Fruit fly (Drosophila melanogaster) whole organism, wandering third instar larva: ENCODE data around the gene wry.

Experiments used
- Abd-B ChIP-seq: fragments of >200 bp; optimal IDR thresholded peaks from 2 replicates; lab custom pipeline; 2017; ENCODE audit warnings: missing biosample characterization, missing genetic modification characterization
- CrebA ChIP-seq: fragments of 200-800 bp; sonication (Bioruptor generic); optimal IDR thresholded peaks from 2 replicates; lab custom pipeline; 2016; ENCODE audit warnings: missing biosample characterization, mild to moderate bottlenecking, missing genetic modification characterization, borderline replicate concordance
- Dif ChIP-seq: fragments of 200-275, 200-300 bp; sonication (Bioruptor generic); optimal IDR thresholded peaks from 2 replicates; lab custom pipeline; 2018; ENCODE audit warnings: missing biosample characterization, missing genetic modification characterization; ENCODE audit not compliant: partially characterized antibody
- GATAd ChIP-seq: sonication (Bioruptor generic); optimal IDR thresholded peaks from 2 replicates; lab custom pipeline; 2016; ENCODE audit warnings: missing biosample characterization, missing genetic modification characterization
- Jra ChIP-seq: sonication (Bioruptor generic); optimal IDR thresholded peaks from 2 replicates; lab custom pipeline; 2016; ENCODE audit warnings: missing biosample characterization, missing genetic modification characterization
- Vsx2 ChIP-seq: fragments of 200-300, 225-300 bp; sonication (Bioruptor generic); optimal IDR thresholded peaks from 2 replicates; lab custom pipeline; 2018; ENCODE audit warnings: missing biosample characterization, missing genetic modification characterization; ENCODE audit not compliant: partially characterized antibody
- foxo ChIP-seq, 2 experiments: fragments of 200-800 bp; sonication (Bioruptor generic); optimal IDR thresholded peaks; 2 replicates in 1 of 2; 3 replicates in 1 of 2; lab custom pipeline; 2016 to 2017; ENCODE audit warnings: missing biosample characterization in 2 of 2, missing genetic modification characterization in 2 of 2
- fru ChIP-seq: fragments of 200-800 bp; sonication (Bioruptor generic); optimal IDR thresholded peaks from 3 replicates; lab custom pipeline; 2016; ENCODE audit warnings: missing biosample characterization, mild to moderate bottlenecking, missing genetic modification characterization
- h ChIP-seq: fragments of 200-800 bp; sonication (Bioruptor generic); optimal IDR thresholded peaks from 3 replicates; lab custom pipeline; 2016; ENCODE audit warnings: missing biosample characterization, mild to moderate bottlenecking, missing genetic modification characterization
- jim ChIP-seq: fragments of 175-275, 200-325 bp; sonication (Bioruptor generic); optimal IDR thresholded peaks from 2 replicates; lab custom pipeline; 2016; ENCODE audit warnings: missing biosample characterization, mild to moderate bottlenecking, missing genetic modification characterization
- pan ChIP-seq: fragments of >200 bp; optimal IDR thresholded peaks from 2 replicates; lab custom pipeline; 2017
- psq ChIP-seq: fragments of 200-800 bp; sonication (Bioruptor generic); optimal IDR thresholded peaks from 3 replicates; lab custom pipeline; 2017; ENCODE audit warnings: missing biosample characterization, mild to moderate bottlenecking, missing genetic modification characterization, moderate library complexity
- sage ChIP-seq: fragments of 200-800 bp; sonication (Bioruptor generic); optimal IDR thresholded peaks from 2 replicates; lab custom pipeline; 2016; ENCODE audit warnings: missing biosample characterization, mild to moderate bottlenecking, missing genetic modification characterization
- usp ChIP-seq: fragments of >200 bp; optimal IDR thresholded peaks from 2 replicates; lab custom pipeline; 2017; ENCODE audit warnings: missing biosample characterization, missing genetic modification characterization

DNA sequence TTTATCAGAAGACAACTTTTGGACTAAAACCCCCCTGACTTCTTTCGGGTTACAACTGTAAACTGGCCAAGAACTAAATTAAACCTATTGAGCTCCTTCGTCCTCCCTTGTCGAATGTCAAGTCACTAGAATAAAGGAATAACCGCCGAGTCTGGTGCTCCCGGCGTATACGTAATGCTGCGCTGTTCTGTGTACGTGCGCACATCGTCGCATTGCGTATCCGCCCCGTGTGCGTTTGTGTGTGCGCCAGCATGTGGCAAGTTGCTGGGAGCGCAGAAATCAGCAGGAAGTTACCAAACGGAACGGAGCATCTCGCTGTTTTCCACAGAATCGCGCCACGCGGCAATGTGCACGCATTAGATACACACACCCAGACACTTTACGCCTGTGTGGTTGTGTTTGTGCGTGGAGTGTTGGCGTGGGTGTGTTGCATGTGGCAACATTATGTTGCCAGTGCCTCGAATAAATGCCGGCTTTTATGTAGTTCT, 37.3 kb downstream of the wry start:
- TF ChIP-seq psq (GFP tag; lab: Kevin White, UChicago) (no peak), usp (GFP tag; lab: Kevin White, UChicago) (no peak), pan (no peak), Abd-B (GFP tag; lab: Kevin White, UChicago) (no peak), Vsx2 (no peak), fru (no peak), h (GFP tag; lab: Kevin White, UChicago) (no peak), GATAd (no peak), jim (GFP tag; lab: Kevin White, UChicago) (no peak), sage (GFP tag; lab: Kevin White, UChicago) (no peak), Jra (no peak), CrebA (GFP tag; lab: Kevin White, UChicago) (no peak), foxo (GFP tag; optimal IDR thresholded peaks at IDR 0.05; lab: Kevin White, UChicago) (no peak), Dif (no peak)
